Fruit fly (Drosophila melanogaster): Measurements from ENCODE around the gene Vha100-1.

Vha100-1 gene

dm6 chr3R:29157418-29158398 is 26.7 kb downstream of the Vha100-1 start, which contains the start of gene rdog (continued):
- TF ChIP-seq CG2875 (GFP tag; optimal IDR thresholded peaks at IDR 0.05) (peak; percentile 71), CG17186 (GFP tag; optimal IDR thresholded peaks at IDR 0.05) (peak; percentile 46), trem (tag; optimal IDR thresholded peaks at IDR 0.05) (peak; percentile 84), C15 (GFP tag; IDR thresholded peaks at IDR 0.05) (no peak), Side (GFP tag; optimal IDR thresholded peaks at IDR 0.05) (peak; percentile 73), da (GFP tag; optimal IDR thresholded peaks at IDR 0.05) (peak; percentile 20), Hmx (GFP tag; optimal IDR thresholded peaks at IDR 0.05) (peak; percentile 80), CG3281 (GFP tag; optimal IDR thresholded peaks at IDR 0.05) (peak; percentile 84), Dref (GFP tag; IDR thresholded peaks at IDR 0.05) (no peak), pnt (GFP tag; optimal IDR thresholded peaks at IDR 0.05) (peak; percentile 66), TFAM (GFP tag; optimal IDR thresholded peaks at IDR 0.05) (no peak), gcm (GFP tag; optimal IDR thresholded peaks at IDR 0.05) (peak; percentile 68), Stat92E (GFP tag; optimal IDR thresholded peaks at IDR 0.05) (peak in 1 of 3 experiments; percentile 89), Bteb2 (GFP tag; optimal IDR thresholded peaks at IDR 0.05) (peak; percentile 65), CG11560 (tag; IDR thresholded peaks at IDR 0.05) (no peak), CG9932 (GFP tag; IDR thresholded peaks at IDR 0.05) (peak; percentile 56), shn (GFP tag; optimal IDR thresholded peaks at IDR 0.05) (peak; percentile 81), Max (GFP tag; optimal IDR thresholded peaks at IDR 0.05) (peak; percentile 93), twi (tag; optimal IDR thresholded peaks at IDR 0.05) (peak; percentile 66), CG7928 (GFP tag; optimal IDR thresholded peaks at IDR 0.05) (peak; percentile 30), CG9727 (GFP tag; optimal IDR thresholded peaks at IDR 0.05) (peak; percentile 89), klu (GFP tag; IDR thresholded peaks at IDR 0.05) (peak; percentile 68; the same call in 1 of the 2 replicates), CG17568 (GFP tag; optimal IDR thresholded peaks at IDR 0.05) (no peak), CG15514 (GFP tag; optimal IDR thresholded peaks at IDR 0.05) (peak; percentile 67), jing (GFP tag; optimal IDR thresholded peaks at IDR 0.05) (no peak), fd3F (GFP tag; optimal IDR thresholded peaks at IDR 0.05) (peak; percentile 31), mam (GFP tag; optimal IDR thresholded peaks at IDR 0.05) (peak; percentile 75), ase (GFP tag; IDR thresholded peaks at IDR 0.05) (no peak), her (GFP tag; optimal IDR thresholded peaks at IDR 0.05) (peak; percentile 60), Camta (GFP tag; optimal IDR thresholded peaks at IDR 0.05) (peak; percentile 87), ato (GFP tag; IDR thresholded peaks at IDR 0.05; ENCODE audit: partially characterized antibody) (no peak), zfh2 (GFP tag; optimal IDR thresholded peaks at IDR 0.05) (peak; percentile 76), ems (GFP tag; optimal IDR thresholded peaks at IDR 0.05) (peak; percentile 24), CG4730 (GFP tag; IDR thresholded peaks at IDR 0.05) (no peak), Hr39 (optimal IDR thresholded peaks at IDR 0.05) (no peak), NfI (GFP tag; optimal IDR thresholded peaks at IDR 0.05) (peak; percentile 72), al (GFP tag; IDR thresholded peaks at IDR 0.05) (peak; percentile 27; the same call in 1 of the 2 replicates), CG8478 (optimal IDR thresholded peaks at IDR 0.05) (no peak), sna (GFP tag; IDR thresholded peaks at IDR 0.05; ENCODE audit: partially characterized antibody) (no peak), CG12104 (GFP tag; optimal IDR thresholded peaks at IDR 0.05) (peak; percentile 78), Rfx (GFP tag; IDR thresholded peaks at IDR 0.05) (peak; percentile 74), Doc2 (GFP tag; IDR thresholded peaks at IDR 0.05) (no peak), grau (tag; optimal IDR thresholded peaks at IDR 0.05) (peak; percentile 83), Ssrp (tag; optimal IDR thresholded peaks at IDR 0.05) (peak; percentile 85), Mes4 (GFP tag; optimal IDR thresholded peaks at IDR 0.05) (peak; percentile 68), sim (GFP tag; IDR thresholded peaks at IDR 0.05) (no peak), chif (GFP tag; optimal IDR thresholded peaks at IDR 0.05) (peak; percentile 84 to 90), HmgD (GFP tag; optimal IDR thresholded peaks at IDR 0.05) (peak; percentile 46), CG6813 (GFP tag; optimal IDR thresholded peaks at IDR 0.05) (peak; percentile 4)
